Fruit fly (Drosophila melanogaster) whole organism, embryonic: Measurements from ENCODE around the gene CG43886.

Experiments
- Abd-B ChIP-seq: fragments of 200-800 bp; sonication (Bioruptor generic); optimal IDR thresholded peaks from 2 replicates; lab custom pipeline; 2018; ENCODE audit warnings: missing biosample characterization, mild to moderate bottlenecking, missing genetic modification characterization, moderate library complexity
- Awh ChIP-seq: fragments of 200-800 bp; sonication (Bioruptor generic); IDR thresholded peaks from 2 replicates; pipeline ENCODE4, ENCODE4 v1.3.6; 2022; ENCODE audit warnings: missing biosample characterization, missing genetic modification characterization
- CG10462 ChIP-seq: fragments of 200-800 bp; sonication (Bioruptor generic); optimal IDR thresholded peaks from 2 replicates; lab custom pipeline; 2016; ENCODE audit warnings: missing biosample characterization, missing genetic modification characterization
- CG11085 ChIP-seq: fragments of 200-800 bp; sonication (Bioruptor generic); IDR thresholded peaks from 2 replicates; pipeline ENCODE4 v1.3.6; 2022; ENCODE audit warnings: missing biosample characterization, missing genetic modification characterization
- CG11093 ChIP-seq: fragments of 200-800 bp; sonication (Bioruptor generic); IDR thresholded peaks from 3 replicates; pipeline ENCODE4 v1.3.6; 2022; ENCODE audit warnings: missing biosample characterization, missing genetic modification characterization
- CG12071 ChIP-seq: fragments of 200-800 bp; sonication (Bioruptor generic); optimal IDR thresholded peaks from 3 replicates; lab custom pipeline; 2018; ENCODE audit warnings: missing biosample characterization, mild to moderate bottlenecking, missing genetic modification characterization
- CG1603 ChIP-seq: fragments of 200-800 bp; sonication (Bioruptor generic); optimal IDR thresholded peaks from 2 replicates; lab custom pipeline; 2019; ENCODE audit warnings: missing biosample characterization, mild to moderate bottlenecking, missing genetic modification characterization, moderate library complexity
- CG17612 ChIP-seq: fragments of 200-800 bp; sonication (Bioruptor generic); IDR thresholded peaks from 2 replicates; pipeline ENCODE4 v1.3.6; 2022; ENCODE audit warnings: missing biosample characterization, missing genetic modification characterization
- CG18476 ChIP-seq: fragments of 200-800 bp; sonication (Bioruptor generic); optimal IDR thresholded peaks from 2 replicates; lab custom pipeline; 2016; ENCODE audit warnings: missing biosample characterization, mild to moderate bottlenecking, missing genetic modification characterization
- CG18764 ChIP-seq: fragments of 200-800 bp; sonication (Bioruptor generic); optimal IDR thresholded peaks from 3 replicates; lab custom pipeline; 2016; ENCODE audit warnings: missing biosample characterization, missing genetic modification characterization
- CG30403 ChIP-seq: fragments of 200-800 bp; sonication (Bioruptor generic); optimal IDR thresholded peaks from 3 replicates; lab custom pipeline; 2016; ENCODE audit warnings: missing biosample characterization, missing genetic modification characterization
- CG42726 ChIP-seq: fragments of 200-800 bp; sonication (Bioruptor generic); IDR thresholded peaks from 2 replicates; pipeline ENCODE4 v1.3.6; 2022; ENCODE audit warnings: missing biosample characterization, missing genetic modification characterization; ENCODE audit not compliant: partially characterized antibody
- CG4282 ChIP-seq: fragments of 200-800 bp; sonication (Bioruptor generic); optimal IDR thresholded peaks from 2 replicates; lab custom pipeline; 2016; ENCODE audit warnings: missing biosample characterization, missing genetic modification characterization
- CG7271 ChIP-seq: fragments of 200-800 bp; sonication (Bioruptor generic); optimal IDR thresholded peaks from 2 replicates; lab custom pipeline; 2018; ENCODE audit warnings: missing biosample characterization, mild to moderate bottlenecking, missing genetic modification characterization, moderate library complexity
- CG9932 ChIP-seq: fragments of 200-800 bp; sonication (Bioruptor generic); IDR thresholded peaks from 2 replicates; pipeline ENCODE4 v1.3.6; 2022; ENCODE audit warnings: missing biosample characterization, missing genetic modification characterization
- Dip3 ChIP-seq: fragments of 200-800 bp; sonication (Bioruptor generic); optimal IDR thresholded peaks from 3 replicates; lab custom pipeline; 2016; ENCODE audit warnings: missing biosample characterization, missing genetic modification characterization
- Dref ChIP-seq: fragments of 200-800 bp; sonication (Bioruptor generic); IDR thresholded peaks from 2 replicates; pipeline ENCODE4 v1.3.6; 2022; ENCODE audit warnings: missing biosample characterization, missing genetic modification characterization
- Elba2 ChIP-seq: fragments of 200-800 bp; sonication (Bioruptor generic); optimal IDR thresholded peaks from 3 replicates; lab custom pipeline; 2016; ENCODE audit warnings: missing biosample characterization, missing genetic modification characterization
- H15 ChIP-seq: fragments of 200-800 bp; sonication (Bioruptor generic); IDR thresholded peaks from 3 replicates; pipeline ENCODE4 v1.3.6; 2022; ENCODE audit warnings: missing biosample characterization, missing genetic modification characterization
- Hr78 ChIP-seq, 2 experiments: fragments of 200-800 bp in 1 of 2; fragments of >200 bp in 1 of 2; sonication (Bioruptor generic) in 1 of 2; optimal IDR thresholded peaks; 2 replicates each; lab custom pipeline; 2017 to 2019; ENCODE audit warnings: missing biosample characterization in 2 of 2, missing genetic modification characterization in 2 of 2, mild to moderate bottlenecking in 1 of 2, moderate library complexity in 1 of 2
- Max ChIP-seq: fragments of 200-800 bp; sonication (Bioruptor generic); optimal IDR thresholded peaks from 2 replicates; lab custom pipeline; 2016; ENCODE audit warnings: missing biosample characterization, mild to moderate bottlenecking, missing genetic modification characterization
- Mrtf ChIP-seq: fragments of 200-800 bp; sonication (Bioruptor generic); IDR thresholded peaks from 3 replicates; pipeline ENCODE4 v1.3.6; 2022; ENCODE audit warnings: missing biosample characterization, missing genetic modification characterization
- Myb ChIP-seq: fragments of 200-800 bp; sonication (Bioruptor generic); optimal IDR thresholded peaks from 2 replicates; lab custom pipeline; 2016; ENCODE audit warnings: missing biosample characterization, missing genetic modification characterization
- NFAT ChIP-seq: fragments of 200-800 bp; sonication (Bioruptor generic); IDR thresholded peaks from 2 replicates; pipeline ENCODE4 v1.3.6; 2022; ENCODE audit warnings: missing biosample characterization, missing genetic modification characterization
- Oli ChIP-seq: fragments of 200-800 bp; sonication (Bioruptor generic); optimal IDR thresholded peaks from 2 replicates; lab custom pipeline; 2018; ENCODE audit warnings: missing biosample characterization, mild to moderate bottlenecking, missing genetic modification characterization, moderate library complexity
- Xbp1 ChIP-seq: fragments of 200-800 bp; sonication (Bioruptor generic); optimal IDR thresholded peaks from 3 replicates; lab custom pipeline; 2016; ENCODE audit warnings: missing biosample characterization, mild to moderate bottlenecking, missing genetic modification characterization
- Xrp1 ChIP-seq: fragments of 200-800 bp; sonication (Bioruptor generic); IDR thresholded peaks from 2 replicates; pipeline ENCODE4 v1.3.6; 2022; ENCODE audit warnings: missing biosample characterization, missing genetic modification characterization
- ab ChIP-seq: fragments of 200-800 bp; sonication (Bioruptor generic); optimal IDR thresholded peaks from 2 replicates; lab custom pipeline; 2016; ENCODE audit warnings: missing biosample characterization, missing genetic modification characterization
- ap ChIP-seq: fragments of 200-800 bp; sonication (Bioruptor generic); IDR thresholded peaks from 2 replicates; pipeline ENCODE4 v1.3.6; 2022; ENCODE audit warnings: missing biosample characterization, missing genetic modification characterization
- cas ChIP-seq: fragments of 200-800 bp; sonication (Bioruptor generic); IDR thresholded peaks from 2 replicates; pipeline ENCODE4 v1.3.6; 2022; ENCODE audit warnings: missing biosample characterization, missing genetic modification characterization
- chif ChIP-seq, 2 experiments: fragments of 200-800 bp; sonication (Bioruptor generic); optimal IDR thresholded peaks; 3 replicates each; lab custom pipeline; 2016; ENCODE audit warnings: missing biosample characterization in 2 of 2, missing genetic modification characterization in 2 of 2
- cwo ChIP-seq: fragments of 200-800 bp; sonication (Bioruptor generic); optimal IDR thresholded peaks from 3 replicates; lab custom pipeline; 2017; ENCODE audit warnings: missing biosample characterization, missing genetic modification characterization, mild to moderate bottlenecking, moderate library complexity, missing genetic modification reagents
- dpn ChIP-seq, 2 experiments: fragments of 200-800 bp; sonication (Bioruptor generic); optimal IDR thresholded peaks; 3 replicates each; lab custom pipeline; 2016; ENCODE audit warnings: missing biosample characterization in 2 of 2, missing genetic modification characterization in 2 of 2
- emc ChIP-seq: fragments of 200-800 bp; sonication (Bioruptor generic); optimal IDR thresholded peaks from 2 replicates; lab custom pipeline; 2016; ENCODE audit warnings: missing biosample characterization, missing genetic modification characterization
- gem ChIP-seq: fragments of 200-800 bp; sonication (Bioruptor generic); optimal IDR thresholded peaks from 2 replicates; lab custom pipeline; 2019; ENCODE audit warnings: missing biosample characterization, mild to moderate bottlenecking, missing genetic modification characterization, moderate library complexity
- gsb-n ChIP-seq: fragments of 200-800 bp; sonication (Bioruptor generic); optimal IDR thresholded peaks from 3 replicates; lab custom pipeline; 2018; ENCODE audit warnings: missing biosample characterization, mild to moderate bottlenecking, missing genetic modification characterization
- hbn ChIP-seq: fragments of 200-800 bp; sonication (Bioruptor generic); IDR thresholded peaks from 2 replicates; pipeline ENCODE4 v1.3.6; 2022; ENCODE audit warnings: missing biosample characterization, missing genetic modification characterization; ENCODE audit not compliant: partially characterized antibody
- ken ChIP-seq: fragments of 200-800 bp; sonication (Bioruptor generic); IDR thresholded peaks from 3 replicates; pipeline ENCODE4 v1.3.6; 2022; ENCODE audit warnings: missing biosample characterization, missing genetic modification characterization
- lbe ChIP-seq: fragments of 200-800 bp; sonication (Bioruptor generic); optimal IDR thresholded peaks from 2 replicates; lab custom pipeline; 2016; ENCODE audit warnings: missing biosample characterization, mild to moderate bottlenecking, missing genetic modification characterization
- p53 ChIP-seq: fragments of 200-800 bp; sonication (Bioruptor generic); optimal IDR thresholded peaks from 2 replicates; lab custom pipeline; 2016; ENCODE audit warnings: missing biosample characterization, missing genetic modification characterization
- pan ChIP-seq, 4 experiments: fragments of >200 bp in 3 of 4; fragments of 200-800 bp in 1 of 4; sonication (Bioruptor generic) in 1 of 4; optimal IDR thresholded peaks in 3 of 4; IDR thresholded peaks in 1 of 4; 2 replicates each; pipeline versions ENCODE4 v1.3.6 to Lab custom; 2017 to 2022; ENCODE audit warnings: missing biosample characterization in 2 of 4, missing genetic modification characterization in 2 of 4, mixed read lengths in 1 of 4
- pb ChIP-seq: fragments of 200-800 bp; sonication (Bioruptor generic); optimal IDR thresholded peaks from 3 replicates; lab custom pipeline; 2016; ENCODE audit warnings: missing biosample characterization, missing genetic modification characterization
- pfk ChIP-seq: fragments of 200-800 bp; sonication (Bioruptor generic); optimal IDR thresholded peaks from 2 replicates; lab custom pipeline; 2018; ENCODE audit warnings: missing biosample characterization, mild to moderate bottlenecking, missing genetic modification characterization, moderate library complexity
- slou ChIP-seq: fragments of 200-800 bp; sonication (Bioruptor generic); optimal IDR thresholded peaks from 3 replicates; lab custom pipeline; 2016; ENCODE audit warnings: missing biosample characterization, missing genetic modification characterization
- sna ChIP-seq: fragments of 200-800 bp; sonication (Bioruptor generic); IDR thresholded peaks from 2 replicates; pipeline ENCODE4 v1.3.6; 2022; ENCODE audit warnings: missing biosample characterization, missing genetic modification characterization; ENCODE audit not compliant: partially characterized antibody
- tin ChIP-seq: fragments of 200-800 bp; sonication (Bioruptor generic); optimal IDR thresholded peaks from 3 replicates; lab custom pipeline; 2016; ENCODE audit warnings: missing biosample characterization, missing genetic modification characterization
- twi ChIP-seq: fragments of 200-800 bp; optimal IDR thresholded peaks from 2 replicates; lab custom pipeline; 2019; ENCODE audit warnings: missing biosample characterization, mild to moderate bottlenecking, missing genetic modification characterization, moderate library complexity
- unpg ChIP-seq: fragments of 200-800 bp; sonication (Bioruptor generic); optimal IDR thresholded peaks from 3 replicates; lab custom pipeline; 2018; ENCODE audit warnings: missing biosample characterization, mild to moderate bottlenecking, missing genetic modification characterization, moderate library complexity

CG43886 gene

dm6 chr3L:8186627-8187396 lies 27.2 kb upstream of the CG43886 start, which contains the start of the genes ERR and Atg18a (continued):
- no peak for TF ChIP-seq pfk
- TF ChIP-seq Mrtf (GFP tag; lab: Robert Waterston, UW) = peak; percentile 79
- peak; percentile 65 for TF ChIP-seq pb (GFP tag; lab: Kevin White, UChicago)
- TF ChIP-seq NFAT = peak; percentile 92
- TF ChIP-seq gem (tag; lab: Kevin White, UChicago) = peak; percentile 89
- peak; percentile 72 for TF ChIP-seq CG1603 (tag; lab: Kevin White, UChicago)
- peak; percentile 93 for TF ChIP-seq CG30403 (GFP tag; lab: Kevin White, UChicago)
- peak; percentile 48; the same call in 1 of the 2 replicates for TF ChIP-seq Dref (GFP tag; lab: Robert Waterston, UW)
- peak; percentile 88 for TF ChIP-seq CG11085 (GFP tag; lab: Robert Waterston, UW)
- TF ChIP-seq CG9932 (GFP tag; lab: Robert Waterston, UW) = peak; percentile 97
- TF ChIP-seq Elba2 = peak; percentile 73
- peak; percentile 81 for TF ChIP-seq Max (GFP tag; lab: Kevin White, UChicago)
- peak; percentile 8 for TF ChIP-seq p53 (GFP tag; lab: Kevin White, UChicago)
- TF ChIP-seq CG18476 = peak; percentile 74
- TF ChIP-seq sna (GFP tag; lab: Robert Waterston, UW) = no peak
- TF ChIP-seq Dip3 (GFP tag; lab: Kevin White, UChicago) = peak; percentile 88
- TF ChIP-seq CG10462 (GFP tag; lab: Kevin White, UChicago) = peak; percentile 71
- TF ChIP-seq pan (optimal IDR thresholded peaks at IDR 0.05; lab: Kevin White, UChicago) = no peak
- peak in 1 of 2 experiments; percentile 83 for TF ChIP-seq pan (GFP tag; optimal IDR thresholded peaks at IDR 0.05 in 1 of 2, IDR thresholded peaks at IDR 0.05 in 1 of 2)
- TF ChIP-seq Xrp1 = peak; percentile 80
- TF ChIP-seq unpg (GFP tag; lab: Kevin White, UChicago) = peak; percentile 71
- peak; percentile 83 for TF ChIP-seq cas (GFP tag; lab: Robert Waterston, UW)
- TF ChIP-seq Awh = peak; percentile 61
- no peak for TF ChIP-seq Hr78 (GFP tag; optimal IDR thresholded peaks at IDR 0.05; lab: Kevin White, UChicago)
- TF ChIP-seq CG12071 (GFP tag; lab: Kevin White, UChicago) = no peak
- peak; percentile 87 for TF ChIP-seq slou (GFP tag; lab: Kevin White, UChicago)
- peak; percentile 51 for TF ChIP-seq cwo
- peak; percentile 50; the same call in 1 of the 2 replicates for TF ChIP-seq hbn
- TF ChIP-seq Xbp1 = peak; percentile 92
- TF ChIP-seq CG17612 = peak; percentile 54; the same call in 1 of the 2 replicates
- TF ChIP-seq Myb (GFP tag; lab: Kevin White, UChicago) = peak; percentile 51
- peak; percentile 57 for TF ChIP-seq emc
- TF ChIP-seq lbe (GFP tag; lab: Kevin White, UChicago) = peak; percentile 65
- peak; percentile 78 for TF ChIP-seq twi
- TF ChIP-seq Abd-B (GFP tag; lab: Kevin White, UChicago) = peak; percentile 92
- TF ChIP-seq CG7271 (tag; lab: Kevin White, UChicago) = peak; percentile 39
- no peak for TF ChIP-seq gsb-n (tag; lab: Kevin White, UChicago)
- peak; percentile 74 for TF ChIP-seq ap (GFP tag; lab: Robert Waterston, UW)
- TF ChIP-seq CG11093 (GFP tag; lab: Robert Waterston, UW) = peak; percentile 81
- TF ChIP-seq chif (GFP tag; optimal IDR thresholded peaks at IDR 0.05; lab: Kevin White, UChicago) = peak; percentile 75 to 80
- peak; percentile 82 for TF ChIP-seq tin (GFP tag; lab: Kevin White, UChicago)
- TF ChIP-seq CG18764 = peak; percentile 64
- TF ChIP-seq dpn (GFP tag; optimal IDR thresholded peaks at IDR 0.05; lab: Kevin White, UChicago) = peak; percentile 85 to 88
- TF ChIP-seq Oli = peak; percentile 80
- peak; percentile 88 for TF ChIP-seq H15 (GFP tag; lab: Robert Waterston, UW)
- peak; percentile 14; the same call in 1 of the 2 replicates for TF ChIP-seq CG42726
- peak; percentile 67 for TF ChIP-seq ab (GFP tag; lab: Kevin White, UChicago)
- peak; percentile 87 for TF ChIP-seq ken
- TF ChIP-seq CG4282 (GFP tag; lab: Kevin White, UChicago) = peak; percentile 4
